Fruit fly (Drosophila melanogaster): ENCODE results near the gene Bub3.

dm6 chr3R:29659950-29660349 lies 15.3 kb downstream of the Bub3 start, which contains the start of gene Dop1R2:
- no peak for TF ChIP-seq Gug (GFP tag; IDR thresholded peaks at IDR 0.05)
- TF ChIP-seq sd (tag; optimal IDR thresholded peaks at IDR 0.05), result no peak
- no peak for TF ChIP-seq btn (GFP tag; optimal IDR thresholded peaks at IDR 0.05)
- TF ChIP-seq repo (GFP tag; optimal IDR thresholded peaks at IDR 0.05), result no peak
- no peak for TF ChIP-seq CG12659 (GFP tag; optimal IDR thresholded peaks at IDR 0.05)
- TF ChIP-seq CG7745 (tag; optimal IDR thresholded peaks at IDR 0.05), result no peak
